Fruit fly (Drosophila melanogaster) whole organism, prepupa: ENCODE data around the gene CG8349.

Experiments used
- CG10631 ChIP-seq: fragments of 200-800 bp; sonication (Bioruptor generic); optimal IDR thresholded peaks from 2 replicates; lab custom pipeline; 2016; ENCODE audit warnings: missing biosample characterization, missing genetic modification characterization
- CG11294 ChIP-seq: fragments of 200-800 bp; sonication (Bioruptor generic); IDR thresholded peaks from 2 replicates; pipeline ENCODE4 v1.3.6; 2022; ENCODE audit warnings: missing biosample characterization, missing genetic modification characterization
- CG15336 ChIP-seq: fragments of 200-800 bp; sonication (Bioruptor generic); IDR thresholded peaks from 2 replicates; pipeline ENCODE4 v1.3.6; 2022; ENCODE audit warnings: missing biosample characterization, missing genetic modification characterization
- CG16779 ChIP-seq: fragments of 200-800 bp; sonication (Bioruptor generic); optimal IDR thresholded peaks from 3 replicates; lab custom pipeline; 2017; ENCODE audit warnings: missing biosample characterization, mild to moderate bottlenecking, missing genetic modification characterization
- CG32006 ChIP-seq: fragments of 200-800 bp; sonication (Bioruptor generic); optimal IDR thresholded peaks from 3 replicates; lab custom pipeline; 2017; ENCODE audit warnings: missing biosample characterization, mild to moderate bottlenecking, missing genetic modification characterization
- CG34406 ChIP-seq: fragments of 200-800 bp; sonication (Bioruptor generic); optimal IDR thresholded peaks from 3 replicates; lab custom pipeline; 2016; ENCODE audit warnings: missing biosample characterization, missing genetic modification characterization
- CG3919 ChIP-seq: fragments of 200-800 bp; sonication (Bioruptor generic); optimal IDR thresholded peaks from 3 replicates; lab custom pipeline; 2016; ENCODE audit warnings: missing biosample characterization, missing genetic modification characterization
- CG4318 ChIP-seq: fragments of 200-800 bp; sonication (Bioruptor generic); optimal IDR thresholded peaks from 3 replicates; lab custom pipeline; 2017; ENCODE audit warnings: missing biosample characterization, mild to moderate bottlenecking, missing genetic modification characterization
- CG6163 ChIP-seq: fragments of 200-800 bp; sonication (Bioruptor generic); IDR thresholded peaks from 3 replicates; pipeline ENCODE4 v1.3.6; 2022; ENCODE audit warnings: missing biosample characterization, missing genetic modification characterization
- CG6276 ChIP-seq: fragments of 200-800 bp; sonication (Bioruptor generic); optimal IDR thresholded peaks from 2 replicates; lab custom pipeline; 2017; ENCODE audit warnings: missing biosample characterization, mild to moderate bottlenecking, missing genetic modification characterization
- CG6792 ChIP-seq: fragments of 200-800 bp; sonication (Bioruptor generic); optimal IDR thresholded peaks from 3 replicates; lab custom pipeline; 2016; ENCODE audit warnings: missing biosample characterization, missing genetic modification characterization
- CG6808 ChIP-seq: fragments of 200-800 bp; sonication (Bioruptor generic); optimal IDR thresholded peaks from 3 replicates; lab custom pipeline; 2017; ENCODE audit warnings: missing biosample characterization, missing genetic modification characterization, mild to moderate bottlenecking, moderate library complexity, missing genetic modification reagents
- CG8119 ChIP-seq: fragments of 200-800 bp; sonication (Bioruptor generic); IDR thresholded peaks from 3 replicates; pipeline ENCODE4 v1.3.6; 2022; ENCODE audit warnings: missing biosample characterization, missing genetic modification characterization
- CG8319 ChIP-seq: fragments of 200-800 bp; sonication (Bioruptor generic); optimal IDR thresholded peaks from 3 replicates; lab custom pipeline; 2016; ENCODE audit warnings: missing biosample characterization, missing genetic modification characterization
- CG9139 ChIP-seq: fragments of 200-800 bp; sonication (Bioruptor generic); optimal IDR thresholded peaks from 3 replicates; lab custom pipeline; 2017; ENCODE audit warnings: missing biosample characterization, mild to moderate bottlenecking, missing genetic modification characterization
- Eip78C ChIP-seq: fragments of 200-800 bp; sonication (Bioruptor generic); peaks from one replicate; lab custom pipeline; 2016; ENCODE audit warnings: missing biosample characterization, missing genetic modification characterization
- Eip93F ChIP-seq: fragments of 200-800 bp; sonication (Bioruptor generic); optimal IDR thresholded peaks from 2 replicates; lab custom pipeline; 2016; ENCODE audit warnings: missing biosample characterization, mild to moderate bottlenecking, missing genetic modification characterization
- Ets21C ChIP-seq: fragments of 200-800 bp; sonication (Bioruptor generic); optimal IDR thresholded peaks from 3 replicates; lab custom pipeline; 2016; ENCODE audit warnings: missing biosample characterization, missing genetic modification characterization
- Ets96B ChIP-seq: fragments of 200-800 bp; optimal IDR thresholded peaks from 2 replicates; lab custom pipeline; 2019; ENCODE audit warnings: missing biosample characterization, mild to moderate bottlenecking, missing genetic modification characterization, moderate library complexity
- Gug ChIP-seq: fragments of 200-800 bp; sonication (Bioruptor generic); IDR thresholded peaks from 2 replicates; pipeline ENCODE4 v1.3.6; 2022; ENCODE audit warnings: missing biosample characterization, missing genetic modification characterization
- Hr38 ChIP-seq: sonication (Bioruptor generic); optimal IDR thresholded peaks from 2 replicates; lab custom pipeline; 2016; ENCODE audit warnings: missing biosample characterization, missing genetic modification characterization
- Hr4 ChIP-seq: fragments of 200-800 bp; sonication (Bioruptor generic); optimal IDR thresholded peaks from 3 replicates; lab custom pipeline; 2016; ENCODE audit warnings: missing biosample characterization, missing genetic modification characterization
- Lpt ChIP-seq: fragments of 200-800 bp; sonication (Bioruptor generic); optimal IDR thresholded peaks from 3 replicates; lab custom pipeline; 2016; ENCODE audit warnings: missing biosample characterization, missing genetic modification characterization
- Met ChIP-seq: fragments of 200-800 bp; sonication (Bioruptor generic); optimal IDR thresholded peaks from 3 replicates; lab custom pipeline; 2016; ENCODE audit warnings: missing biosample characterization, missing genetic modification characterization
- OdsH ChIP-seq: fragments of 200-800 bp; sonication (Bioruptor generic); optimal IDR thresholded peaks from 3 replicates; lab custom pipeline; 2016; ENCODE audit warnings: missing biosample characterization, missing genetic modification characterization
- Smox ChIP-seq: fragments of 200-800 bp; sonication (Bioruptor generic); optimal IDR thresholded peaks from 3 replicates; lab custom pipeline; 2016; ENCODE audit warnings: missing biosample characterization, missing genetic modification characterization
- achi ChIP-seq: fragments of 200-800 bp; sonication (Bioruptor generic); optimal IDR thresholded peaks from 3 replicates; lab custom pipeline; 2016; ENCODE audit warnings: missing biosample characterization, missing genetic modification characterization
- dsx ChIP-seq: fragments of 200-800 bp; optimal IDR thresholded peaks from 3 replicates; lab custom pipeline; 2019; ENCODE audit warnings: missing biosample characterization, mild to moderate bottlenecking, missing genetic modification characterization, moderate library complexity; ENCODE audit not compliant: poor library complexity, severe bottlenecking
- eg ChIP-seq: fragments of 200-800 bp; sonication (Bioruptor generic); IDR thresholded peaks from 3 replicates; pipeline ENCODE4 v1.3.6; 2022; ENCODE audit warnings: missing biosample characterization, missing genetic modification characterization
- esn ChIP-seq: fragments of 200-800 bp; sonication (Bioruptor generic); optimal IDR thresholded peaks from 2 replicates; lab custom pipeline; 2016; ENCODE audit warnings: missing biosample characterization, mild to moderate bottlenecking, missing genetic modification characterization, moderate library complexity
- fd59A ChIP-seq: fragments of 200-800 bp; sonication (Bioruptor generic); optimal IDR thresholded peaks from 2 replicates; lab custom pipeline; 2017; ENCODE audit warnings: missing biosample characterization, mild to moderate bottlenecking, missing genetic modification characterization, missing genetic modification reagents
- fd85E ChIP-seq: fragments of 200-800 bp; sonication (Bioruptor generic); optimal IDR thresholded peaks from 3 replicates; lab custom pipeline; 2016; ENCODE audit warnings: missing biosample characterization, missing genetic modification characterization
- fkh ChIP-seq: fragments of 200-800 bp; sonication (Bioruptor generic); optimal IDR thresholded peaks from 3 replicates; lab custom pipeline; 2017; ENCODE audit warnings: missing biosample characterization, mild to moderate bottlenecking, missing genetic modification characterization, moderate library complexity
- pdm3 ChIP-seq: fragments of 200-800 bp; sonication (Bioruptor generic); optimal IDR thresholded peaks from 3 replicates; lab custom pipeline; 2016; ENCODE audit warnings: missing biosample characterization, missing genetic modification characterization
- spab ChIP-seq: fragments of 200-800 bp; sonication (Bioruptor generic); optimal IDR thresholded peaks from 2 replicates; lab custom pipeline; 2017; ENCODE audit warnings: missing biosample characterization, mild to moderate bottlenecking, missing genetic modification characterization, missing genetic modification reagents
- svp ChIP-seq: fragments of 200-800 bp; sonication (Bioruptor generic); peaks from one replicate; lab custom pipeline; 2016; ENCODE audit warnings: missing biosample characterization, missing genetic modification characterization
- topi ChIP-seq: fragments of 200-800 bp; sonication (Bioruptor generic); optimal IDR thresholded peaks from 3 replicates; lab custom pipeline; 2016; ENCODE audit warnings: missing biosample characterization, missing genetic modification characterization

CG8349 gene

dm6 chr2L:8239032-8239650 is 23.4 kb downstream of the CG8349 start:
- TF ChIP-seq CG6792 (GFP tag; lab: Kevin White, UChicago) (no peak), fkh (peak; percentile 80), Hr4 (GFP tag; lab: Kevin White, UChicago) (no peak), CG10631 (no peak), Gug (no peak), CG8319 (no peak), CG4318 (GFP tag; lab: Kevin White, UChicago) (no peak), fd85E (no peak), CG32006 (GFP tag; lab: Kevin White, UChicago) (no peak)

dm6 chr2L:8239712-8240245 is 24.1 kb downstream of the CG8349 start, which contains the start of gene Pvr:
Gene Pvr (minus strand): TSS chr2L:8239878.
- TF ChIP-seq Eip78C, result peak; percentile 67
- TF ChIP-seq achi (GFP tag; lab: Kevin White, UChicago), result peak; percentile 14
- TF ChIP-seq Hr4 (GFP tag; lab: Kevin White, UChicago), result peak; percentile 8
- TF ChIP-seq Eip93F, result no peak
- TF ChIP-seq topi (GFP tag; lab: Kevin White, UChicago), result peak; percentile 20
- peak; percentile 99 for TF ChIP-seq CG6808
- TF ChIP-seq fd59A, result no peak

- no peak for TF ChIP-seq CG6163 (GFP tag; lab: Robert Waterston, UW)
- no peak for TF ChIP-seq fd85E
- no peak for TF ChIP-seq Ets21C (GFP tag; lab: Kevin White, UChicago)
- TF ChIP-seq Lpt (GFP tag; lab: Kevin White, UChicago), result no peak
- TF ChIP-seq Eip93F, result no peak
- no peak for TF ChIP-seq Hr4 (GFP tag; lab: Kevin White, UChicago)
- TF ChIP-seq CG6808, result no peak
- TF ChIP-seq Smox (GFP tag; lab: Kevin White, UChicago), result no peak
- TF ChIP-seq Ets96B (tag; lab: Kevin White, UChicago), result no peak
- no peak for TF ChIP-seq Gug
- no peak for TF ChIP-seq Hr38
These were observed 26.0 kb downstream of the CG8349 start, which contains the start of gene Spn28F for dm6 chr2L:8241700-8242099. Gene Spn28F (minus strand): TSS chr2L:8241800.

- TF ChIP-seq CG9139 (GFP tag; lab: Kevin White, UChicago) (no peak), achi (GFP tag; lab: Kevin White, UChicago) (no peak), Ets96B (tag; lab: Kevin White, UChicago) (no peak), dsx (GFP tag; lab: Kevin White, UChicago) (no peak), CG3919 (GFP tag; lab: Kevin White, UChicago) (no peak), CG16779 (tag; lab: Kevin White, UChicago) (no peak), CG8319 (no peak), fd85E (no peak), CG34406 (GFP tag; lab: Kevin White, UChicago) (no peak), OdsH (GFP tag; lab: Kevin White, UChicago) (no peak), esn (GFP tag; lab: Kevin White, UChicago) (no peak), spab (GFP tag; lab: Kevin White, UChicago) (no peak), Gug (no peak), Hr38 (no peak)
These were observed 26.5 kb downstream of the CG8349 start, which contains the start of gene CG14277 for dm6 chr2L:8242186-8242585. Gene CG14277 (plus strand): TSS chr2L:8242486.

- TF ChIP-seq Eip78C, result no peak
- TF ChIP-seq topi (GFP tag; lab: Kevin White, UChicago), result no peak
- no peak for TF ChIP-seq CG6792 (GFP tag; lab: Kevin White, UChicago)
- no peak for TF ChIP-seq CG16779 (tag; lab: Kevin White, UChicago)
These were observed 28.2 kb downstream of the CG8349 start, which contains the start of gene CG43057 for dm6 chr2L:8243903-8244302. Gene CG43057 (minus strand): TSS chr2L:8244003.

dm6 chr2L:8255406-8255805 is 39.7 kb downstream of the CG8349 start:
- TF ChIP-seq CG11294 (GFP tag; lab: Robert Waterston, UW) (peak; percentile 20; the same call in 1 of the 2 replicates), pdm3 (GFP tag; lab: Kevin White, UChicago) (peak; percentile 4), CG8119 (GFP tag; lab: Robert Waterston, UW) (0 out of 3 replicates have a peak, but pooled peaks have one; percentile 40), CG15336 (GFP tag; lab: Robert Waterston, UW) (peak; percentile 39; the same call in 1 of the 2 replicates), Smox (GFP tag; lab: Kevin White, UChicago) (no peak), achi (GFP tag; lab: Kevin White, UChicago) (peak; percentile 21), eg (GFP tag; lab: Robert Waterston, UW) (peak; percentile 51; the same call in 1 of the 3 replicates), CG6276 (GFP tag; lab: Kevin White, UChicago) (no peak), svp (GFP tag; lab: Kevin White, UChicago) (peak; percentile 67), Met (peak; percentile 27)
